Worm (Caenorhabditis elegans): ENCODE results near the gene npr-36.
A peak's percentile ranks its signal among the peaks of the same experiment; 100 is the strongest.

Gene npr-36

ce11 chrX:17336354-17336753 lies 23.2 kb upstream of the npr-36 start, which contains the start of gene C53C11.2:
Gene C53C11.2 (plus strand): TSS chrX:17336637.
- TF ChIP-seq tlp-1 (tag; optimal IDR thresholded peaks at IDR 0.05) (peak; percentile 36), fkh-10 (GFP tag; optimal IDR thresholded peaks at IDR 0.05) (no peak), hlh-17 (GFP tag; optimal IDR thresholded peaks at IDR 0.05; ENCODE audit: borderline replicate concordance) (no peak), elt-2 (tag; optimal IDR thresholded peaks at IDR 0.05) (peak; percentile 26), alr-1 (tag; optimal IDR thresholded peaks at IDR 0.05; ENCODE audit: borderline replicate concordance) (no peak), mep-1 (tag; optimal IDR thresholded peaks at IDR 0.05) (no peak), nhr-84 (tag; optimal IDR thresholded peaks at IDR 0.05) (no peak), ces-1 (GFP tag; optimal IDR thresholded peaks at IDR 0.05) (no peak), jun-1 (tag; optimal IDR thresholded peaks at IDR 0.05) (no peak), pqm-1 (tag; optimal IDR thresholded peaks at IDR 0.05) (no peak), rnt-1 (tag; optimal IDR thresholded peaks at IDR 0.05) (no peak), zag-1 (tag; optimal IDR thresholded peaks at IDR 0.05) (no peak), ama-1 (optimal IDR thresholded peaks at IDR 0.05) (no peak)

DNA sequence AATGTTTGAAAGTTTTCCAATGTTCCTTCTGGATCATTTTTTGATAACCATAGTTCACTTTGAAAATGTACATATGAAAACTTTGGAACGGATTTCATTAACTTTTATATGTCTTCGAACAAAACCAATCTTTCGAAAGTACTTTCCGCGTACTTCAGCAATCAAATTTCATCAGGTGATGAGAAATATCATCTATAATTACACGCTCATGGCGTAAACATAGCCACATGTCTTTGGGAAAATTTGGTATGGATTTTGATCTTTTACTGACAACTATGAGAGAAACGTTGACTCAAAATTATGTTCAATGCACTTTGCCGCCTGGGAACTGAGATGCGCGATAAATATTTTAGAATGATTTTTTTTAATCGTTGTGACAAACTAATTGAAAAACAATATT lies 20.6 kb upstream of the npr-36 start:
- TF ChIP-seq ces-1 (GFP tag; optimal IDR thresholded peaks at IDR 0.05) (no peak), snpc-4 (tag; optimal IDR thresholded peaks at IDR 0.05) (no peak), fkh-10 (GFP tag; optimal IDR thresholded peaks at IDR 0.05) (peak; percentile 27), xbp-1 (tag; optimal IDR thresholded peaks at IDR 0.05) (no peak), ceh-63 (GFP tag; optimal IDR thresholded peaks at IDR 0.05) (no peak), unc-98 (GFP tag; IDR thresholded peaks at IDR 0.05) (no peak), lin-13 (GFP tag; optimal IDR thresholded peaks at IDR 0.05) (no peak), fkh-8 (tag; optimal IDR thresholded peaks at IDR 0.05) (peak; percentile 56)

- TF ChIP-seq tlp-1 (tag; optimal IDR thresholded peaks at IDR 0.05) (no peak), nhr-11 (tag; optimal IDR thresholded peaks at IDR 0.05) (no peak), lin-15B (tag; optimal IDR thresholded peaks at IDR 0.05) (no peak), sup-37 (GFP tag; optimal IDR thresholded peaks at IDR 0.05) (no peak), aha-1 (tag; optimal IDR thresholded peaks at IDR 0.05) (no peak), efl-3 (GFP tag; optimal IDR thresholded peaks at IDR 0.05) (no peak), jun-1 (tag; optimal IDR thresholded peaks at IDR 0.05) (no peak), lin-14 (GFP tag; optimal IDR thresholded peaks at IDR 0.05) (no peak), lsy-2 (tag; optimal IDR thresholded peaks at IDR 0.05) (no peak), nhr-77 (tag; optimal IDR thresholded peaks at IDR 0.05) (no peak), ztf-11 (tag; optimal IDR thresholded peaks at IDR 0.05) (no peak), lir-3 (tag; optimal IDR thresholded peaks at IDR 0.05; ENCODE audit: poor library complexity) (no peak), nhr-19 (GFP tag; conservative IDR thresholded peaks at IDR 0.05) (no peak), egl-27 (tag; optimal IDR thresholded peaks at IDR 0.05) (no peak), ces-1 (GFP tag; optimal IDR thresholded peaks at IDR 0.05) (no peak), fos-1 (tag; optimal IDR thresholded peaks at IDR 0.05) (no peak)
These were observed 19.1 kb upstream of the npr-36 start, which contains the start of gene C53C11.1 for ce11 chrX:17340484-17340883. Gene C53C11.1 (plus strand): TSS chrX:17340784.

DNA sequence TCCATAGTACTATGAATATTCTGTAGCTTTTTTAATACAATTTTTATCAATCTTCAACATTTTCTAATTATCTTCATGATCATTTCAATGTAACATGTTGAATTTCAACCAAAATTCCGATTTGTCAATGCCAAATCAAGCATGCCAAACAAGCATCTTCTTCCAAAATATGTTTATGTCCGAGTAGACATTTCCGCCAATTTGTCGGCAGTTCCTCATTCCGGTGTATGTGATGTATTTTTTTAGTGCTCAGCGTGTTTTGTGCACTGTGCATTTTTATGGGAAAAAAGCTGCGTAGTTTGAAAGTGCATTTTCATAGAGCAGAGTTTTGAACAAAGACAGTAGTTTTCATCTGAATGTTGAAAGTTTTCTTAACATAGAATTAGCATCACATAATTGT lies 10.1 kb upstream of the npr-36 start:
- TF ChIP-seq sup-37 (GFP tag; optimal IDR thresholded peaks at IDR 0.05) (no peak), ceh-8 (GFP tag; optimal IDR thresholded peaks at IDR 0.05) (no peak), ztf-11 (tag; optimal IDR thresholded peaks at IDR 0.05) (no peak), dpl-1 (GFP tag; optimal IDR thresholded peaks at IDR 0.05) (no peak), ceh-90 (tag; optimal IDR thresholded peaks at IDR 0.05) (no peak), unc-86 (tag; optimal IDR thresholded peaks at IDR 0.05) (no peak), nhr-85 (tag) (no peak), C34B4.2 (tag; optimal IDR thresholded peaks at IDR 0.05) (no peak), egl-27 (tag; optimal IDR thresholded peaks at IDR 0.05) (no peak), pag-3 (tag; optimal IDR thresholded peaks at IDR 0.05; ENCODE audit: borderline replicate concordance, insufficient read depth) (no peak), isw-1 (GFP tag; IDR thresholded peaks at IDR 0.05) (no peak), ceh-63 (GFP tag; optimal IDR thresholded peaks at IDR 0.05) (no peak), unc-130 (tag; optimal IDR thresholded peaks at IDR 0.05) (no peak), nhr-11 (tag; optimal IDR thresholded peaks at IDR 0.05) (no peak), hpl-2 (GFP tag; optimal IDR thresholded peaks at IDR 0.05) (no peak), rnt-1 (tag; optimal IDR thresholded peaks at IDR 0.05) (no peak), mab-9 (GFP tag; IDR thresholded peaks at IDR 0.05) (no peak), nhr-237 (tag; optimal IDR thresholded peaks at IDR 0.05) (no peak), grh-1 (GFP tag; IDR thresholded peaks at IDR 0.05) (no peak)
